Worm (Caenorhabditis elegans) whole organism, L2 larva: ENCODE data around the gene F38E11.6.
A peak's percentile ranks its signal among the peaks of the same experiment; 100 is the strongest.

Experiments
- C34F6.9 ChIP-seq: fragments of 150-350 bp; optimal IDR thresholded peaks from 2 replicates; lab custom pipeline; 2014; ENCODE audit warnings: missing biosample characterization, missing genetic modification characterization
- F13H6.1 ChIP-seq: sonication (generic microtip); optimal IDR thresholded peaks from 2 replicates; lab custom pipeline; 2016; ENCODE audit warnings: missing genetic modification characterization, missing compliant biosample characterization
- R02D3.7 ChIP-seq: fragments of 150-350 bp; optimal IDR thresholded peaks from 2 replicates; lab custom pipeline; 2014; ENCODE audit warnings: missing biosample characterization, missing genetic modification characterization
- ZK546.5 ChIP-seq: sonication (generic microtip); optimal IDR thresholded peaks from 2 replicates; lab custom pipeline; 2017; ENCODE audit warnings: missing biosample characterization, missing genetic modification characterization
- alr-1 ChIP-seq: fragments of 150-350 bp; optimal IDR thresholded peaks from 2 replicates; lab custom pipeline; 2014; ENCODE audit warnings: missing biosample characterization, missing genetic modification characterization
- ama-1 ChIP-seq: fragments of 150-350 bp; optimal IDR thresholded peaks from 2 replicates; lab custom pipeline; 2018; ENCODE audit warnings: inconsistent platforms
- blmp-1 ChIP-seq: sonication (generic microtip); optimal IDR thresholded peaks from 2 replicates; lab custom pipeline; 2017; ENCODE audit warnings: missing genetic modification characterization, mild to moderate bottlenecking, missing compliant biosample characterization, antibody characterized with exemption, moderate library complexity; ENCODE audit not compliant: insufficient read depth
- ceh-16 ChIP-seq: fragments of 150-350 bp; optimal IDR thresholded peaks from 2 replicates; lab custom pipeline; 2014; ENCODE audit warnings: missing biosample characterization, missing genetic modification characterization
- ceh-82 ChIP-seq: fragments of 150-350 bp; optimal IDR thresholded peaks from 2 replicates; lab custom pipeline; 2014; ENCODE audit warnings: missing biosample characterization, missing genetic modification characterization
- crh-2 ChIP-seq: sonication (generic microtip); optimal IDR thresholded peaks from 2 replicates; lab custom pipeline; 2017; ENCODE audit warnings: missing biosample characterization, missing genetic modification characterization
- dmd-4 ChIP-seq: sonication (generic microtip); optimal IDR thresholded peaks from 2 replicates; lab custom pipeline; 2017; ENCODE audit warnings: missing biosample characterization, missing genetic modification characterization
- elt-3 ChIP-seq: sonication (generic microtip); optimal IDR thresholded peaks from 2 replicates; lab custom pipeline; 2017; ENCODE audit warnings: missing biosample characterization, missing genetic modification characterization
- fos-1 ChIP-seq: fragments of 150-350 bp; optimal IDR thresholded peaks from 2 replicates; lab custom pipeline; 2014; ENCODE audit warnings: missing biosample characterization, missing genetic modification characterization
- gmeb-1 ChIP-seq: fragments of 150-350 bp; optimal IDR thresholded peaks from 2 replicates; lab custom pipeline; 2014; ENCODE audit warnings: missing biosample characterization, missing genetic modification characterization
- lin-11 ChIP-seq: fragments of 150-350 bp; sonication (generic microtip); optimal IDR thresholded peaks from 2 replicates; lab custom pipeline; 2014; ENCODE audit warnings: missing biosample characterization, missing genetic modification characterization, inconsistent platforms, mixed read lengths
- lin-13 ChIP-seq: fragments of 150-350 bp; optimal IDR thresholded peaks from 2 replicates; lab custom pipeline; 2014; ENCODE audit warnings: missing biosample characterization, missing genetic modification reagents, missing genetic modification characterization
- lsy-2 ChIP-seq, 2 experiments: fragments of 150-350 bp in 1 of 2; sonication (generic microtip) in 1 of 2; optimal IDR thresholded peaks; 2 replicates each; lab custom pipeline; 2014 to 2017; ENCODE audit warnings: missing biosample characterization in 2 of 2, missing genetic modification characterization in 2 of 2
- mab-5 ChIP-seq: fragments of 150-350 bp; optimal IDR thresholded peaks from 2 replicates; lab custom pipeline; 2014; ENCODE audit warnings: missing biosample characterization, missing genetic modification characterization
- nhr-10 ChIP-seq: sonication (generic microtip); optimal IDR thresholded peaks from 2 replicates; lab custom pipeline; 2017; ENCODE audit warnings: missing biosample characterization, missing genetic modification characterization
- nhr-11 ChIP-seq: fragments of 150-350 bp; optimal IDR thresholded peaks from 2 replicates; lab custom pipeline; 2014; ENCODE audit warnings: missing biosample characterization, missing genetic modification characterization
- nhr-12 ChIP-seq: fragments of 150-350 bp; optimal IDR thresholded peaks from 2 replicates; lab custom pipeline; 2014; ENCODE audit warnings: missing biosample characterization, missing genetic modification characterization
- nhr-129 ChIP-seq: fragments of 150-350 bp; optimal IDR thresholded peaks from 2 replicates; lab custom pipeline; 2014; ENCODE audit warnings: missing biosample characterization, missing genetic modification characterization
- nhr-21 ChIP-seq: fragments of 150-350 bp; optimal IDR thresholded peaks from 2 replicates; lab custom pipeline; 2014; ENCODE audit warnings: missing biosample characterization, missing genetic modification characterization
- nhr-23 ChIP-seq: fragments of 150-350 bp; optimal IDR thresholded peaks from 2 replicates; lab custom pipeline; 2014; ENCODE audit warnings: missing biosample characterization, missing genetic modification reagents, missing genetic modification characterization
- nhr-237 ChIP-seq: fragments of 150-350 bp; optimal IDR thresholded peaks from 2 replicates; lab custom pipeline; 2014; ENCODE audit warnings: missing biosample characterization, missing genetic modification characterization
- nhr-25 ChIP-seq: fragments of 150-350 bp; sonication (generic microtip); optimal IDR thresholded peaks from 3 replicates; lab custom pipeline; 2014; ENCODE audit warnings: missing biosample characterization, missing genetic modification characterization
- nhr-6 ChIP-seq: fragments of 150-350 bp; optimal IDR thresholded peaks from 2 replicates; lab custom pipeline; 2014; ENCODE audit warnings: missing biosample characterization, missing genetic modification characterization
- nhr-77 ChIP-seq: fragments of 150-350 bp; optimal IDR thresholded peaks from 2 replicates; lab custom pipeline; 2014; ENCODE audit warnings: missing biosample characterization, missing genetic modification characterization
- peb-1 ChIP-seq: fragments of 150-350 bp; optimal IDR thresholded peaks from 2 replicates; lab custom pipeline; 2014; ENCODE audit warnings: missing biosample characterization, missing genetic modification characterization
- sem-4 ChIP-seq: fragments of 150-350 bp; optimal IDR thresholded peaks from 2 replicates; lab custom pipeline; 2014; ENCODE audit warnings: missing biosample characterization, missing genetic modification reagents, missing genetic modification characterization
- skn-1 ChIP-seq: sonication (generic microtip); optimal IDR thresholded peaks from 2 replicates; lab custom pipeline; 2017; ENCODE audit warnings: missing biosample characterization, missing genetic modification characterization
- sma-3 ChIP-seq: sonication (generic microtip); optimal IDR thresholded peaks from 2 replicates; lab custom pipeline; 2016; ENCODE audit warnings: missing genetic modification reagents, missing genetic modification characterization, missing compliant biosample characterization
- sma-9 ChIP-seq, 2 experiments: fragments of 150-350 bp in 1 of 2; sonication (generic microtip) in 1 of 2; optimal IDR thresholded peaks; 2 replicates each; lab custom pipeline; 2014 to 2016; ENCODE audit warnings: missing genetic modification characterization in 2 of 2, mild to moderate bottlenecking in 1 of 2, missing biosample characterization in 1 of 2, missing compliant biosample characterization in 1 of 2, missing genetic modification reagents in 1 of 2, moderate library complexity in 1 of 2
- snpc-4 ChIP-seq: fragments of 150-350 bp; optimal IDR thresholded peaks from 2 replicates; lab custom pipeline; 2014; ENCODE audit warnings: missing biosample characterization, missing genetic modification characterization
- unc-39 ChIP-seq: fragments of 150-350 bp; optimal IDR thresholded peaks from 2 replicates; lab custom pipeline; 2014; ENCODE audit warnings: missing biosample characterization, missing genetic modification characterization
- unc-55 ChIP-seq: fragments of 150-350 bp; sonication (generic microtip); optimal IDR thresholded peaks from 3 replicates; lab custom pipeline; 2014; ENCODE audit warnings: missing biosample characterization, missing genetic modification reagents, missing genetic modification characterization
- unc-62 ChIP-seq: fragments of 150-350 bp; optimal IDR thresholded peaks from 2 replicates; lab custom pipeline; 2014; ENCODE audit warnings: missing biosample characterization, missing genetic modification reagents, missing genetic modification characterization
- ztf-11 ChIP-seq: sonication (generic microtip); optimal IDR thresholded peaks from 2 replicates; lab custom pipeline; 2017; ENCODE audit warnings: missing biosample characterization, missing genetic modification characterization
- ztf-4 ChIP-seq: fragments of 150-350 bp; optimal IDR thresholded peaks from 2 replicates; lab custom pipeline; 2014; ENCODE audit warnings: missing biosample characterization, missing genetic modification characterization

Gene F38E11.6

ce11 chrIV:9514132-9514531, 46.8 kb upstream of the F38E11.6 start:
- no peak for TF ChIP-seq sem-4
- TF ChIP-seq lin-11: no peak
- no peak for TF ChIP-seq nhr-11 (tag; lab: Kevin White, UChicago)
- no peak for TF ChIP-seq skn-1
- TF ChIP-seq snpc-4 (tag; lab: Kevin White, UChicago): no peak
- TF ChIP-seq peb-1 (tag; lab: Kevin White, UChicago): no peak
- TF ChIP-seq ceh-82 (tag; lab: Kevin White, UChicago): no peak
- TF ChIP-seq nhr-25: peak; percentile 0
- no peak for TF ChIP-seq nhr-6 (tag; lab: Kevin White, UChicago)
- TF ChIP-seq nhr-129 (tag; lab: Kevin White, UChicago): peak; percentile 91
- TF ChIP-seq nhr-12 (tag; lab: Kevin White, UChicago): no peak
- no peak for TF ChIP-seq nhr-237
- no peak for TF ChIP-seq fos-1 (tag; lab: Kevin White, UChicago)
- TF ChIP-seq C34F6.9 (tag; lab: Kevin White, UChicago): no peak
- TF ChIP-seq, all 48 proteins: peak for 2

- TF ChIP-seq C34F6.9 (tag; lab: Kevin White, UChicago) (peak; percentile 32), lsy-2 (tag; optimal IDR thresholded peaks at IDR 0.05; lab: Kevin White, UChicago) (peak; percentile 14 to 40), ama-1 (peak; percentile 72), nhr-11 (tag; lab: Kevin White, UChicago) (no peak), nhr-6 (tag; lab: Kevin White, UChicago) (no peak), blmp-1 (tag; lab: Kevin White, UChicago) (peak; percentile 94), crh-2 (tag; lab: Kevin White, UChicago) (peak; percentile 57), unc-55 (GFP tag; lab: Kevin White, UChicago) (peak; percentile 44), lin-13 (GFP tag; lab: Kevin White, UChicago) (peak; percentile 11), snpc-4 (tag; lab: Kevin White, UChicago) (peak; percentile 67), nhr-129 (tag; lab: Kevin White, UChicago) (peak; percentile 73), gmeb-1 (peak; percentile 28), nhr-10 (tag; lab: Kevin White, UChicago) (no peak), sma-9 (GFP tag; optimal IDR thresholded peaks at IDR 0.05; lab: Kevin White, UChicago) (peak; percentile 15), sma-9 (tag; optimal IDR thresholded peaks at IDR 0.05; lab: Kevin White, UChicago) (no peak), F13H6.1 (tag; lab: Kevin White, UChicago) (peak; percentile 35), nhr-23 (tag; lab: Kevin White, UChicago) (no peak), nhr-25 (peak; percentile 58), sma-3 (GFP tag; lab: Kevin White, UChicago) (peak; percentile 61), alr-1 (tag; lab: Kevin White, UChicago) (no peak), nhr-21 (tag; lab: Kevin White, UChicago) (peak; percentile 56), fos-1 (tag; lab: Kevin White, UChicago) (peak; percentile 41)
- TF ChIP-seq, all 48 proteins: peak for 16
Measured at ce11 chrIV:9513360-9513777, 46.1 kb upstream of the F38E11.6 start.

- TF ChIP-seq fos-1 (tag; lab: Kevin White, UChicago) (no peak), nhr-129 (tag; lab: Kevin White, UChicago) (peak; percentile 13), F13H6.1 (tag; lab: Kevin White, UChicago) (no peak)
Measured at ce11 chrIV:9512836-9513235, 45.5 kb upstream of the F38E11.6 start, which contains the start of gene C33A12.3. C33A12.3 (minus strand) TSS chrIV:9513002.

ce11 chrIV:9511640-9512039, 44.3 kb upstream of the F38E11.6 start:
- no peak for TF ChIP-seq nhr-6 (tag; lab: Kevin White, UChicago)
- TF ChIP-seq snpc-4 (tag; lab: Kevin White, UChicago): no peak
- TF ChIP-seq nhr-10 (tag; lab: Kevin White, UChicago): no peak
- TF ChIP-seq sma-9 (GFP tag; optimal IDR thresholded peaks at IDR 0.05; lab: Kevin White, UChicago): peak; percentile 18
- no peak for TF ChIP-seq sma-9 (tag; optimal IDR thresholded peaks at IDR 0.05; lab: Kevin White, UChicago)
- TF ChIP-seq fos-1 (tag; lab: Kevin White, UChicago): no peak
- TF ChIP-seq sem-4: no peak
- TF ChIP-seq F13H6.1 (tag; lab: Kevin White, UChicago): no peak

- no peak for TF ChIP-seq elt-3 (tag; lab: Kevin White, UChicago)
- peak; percentile 78 for TF ChIP-seq sma-3 (GFP tag; lab: Kevin White, UChicago)
- TF ChIP-seq ceh-82 (tag; lab: Kevin White, UChicago): no peak
- TF ChIP-seq nhr-77 (tag; lab: Kevin White, UChicago): peak; percentile 1
- TF ChIP-seq ceh-16: peak; percentile 88
- peak; percentile 18 for TF ChIP-seq ztf-11
- TF ChIP-seq ZK546.5 (tag; lab: Kevin White, UChicago): peak; percentile 18
- TF ChIP-seq unc-62 (GFP tag; lab: Kevin White, UChicago): no peak
- TF ChIP-seq mab-5 (tag; lab: Kevin White, UChicago): peak; percentile 10
- TF ChIP-seq R02D3.7 (tag; lab: Kevin White, UChicago): peak; percentile 38
- TF ChIP-seq C34F6.9 (tag; lab: Kevin White, UChicago): peak; percentile 59
- peak; percentile 85 for TF ChIP-seq crh-2 (tag; lab: Kevin White, UChicago)
- TF ChIP-seq nhr-129 (tag; lab: Kevin White, UChicago): peak; percentile 71
- no peak for TF ChIP-seq alr-1 (tag; lab: Kevin White, UChicago)
- no peak for TF ChIP-seq nhr-23 (tag; lab: Kevin White, UChicago)
- no peak for TF ChIP-seq skn-1
- TF ChIP-seq lin-11: peak; percentile 70
- peak; percentile 66 for TF ChIP-seq ztf-4 (tag; lab: Kevin White, UChicago)
- peak; percentile 33 for TF ChIP-seq blmp-1 (tag; lab: Kevin White, UChicago)
- no peak for TF ChIP-seq unc-39 (tag; lab: Kevin White, UChicago)
- TF ChIP-seq dmd-4: no peak
- peak; percentile 64 for TF ChIP-seq gmeb-1
- TF ChIP-seq nhr-10 (tag; lab: Kevin White, UChicago): no peak
- TF ChIP-seq sma-9 (GFP tag; optimal IDR thresholded peaks at IDR 0.05; lab: Kevin White, UChicago): peak; percentile 87
- TF ChIP-seq sma-9 (tag; optimal IDR thresholded peaks at IDR 0.05; lab: Kevin White, UChicago): no peak
- TF ChIP-seq peb-1 (tag; lab: Kevin White, UChicago): peak; percentile 34
- peak; percentile 62 to 85 for TF ChIP-seq lsy-2 (tag; optimal IDR thresholded peaks at IDR 0.05; lab: Kevin White, UChicago)
- TF ChIP-seq nhr-25: peak; percentile 81
Measured at ce11 chrIV:9511221-9511638, 43.9 kb upstream of the F38E11.6 start.
